Fruit fly (Drosophila melanogaster): Measurements from ENCODE around the gene CG18731.

Gene CG18731

dm6 chr3R:29773833-29774324 lies 49.1 kb downstream of the CG18731 start (continued):
- TF ChIP-seq CG4617 (GFP tag; optimal IDR thresholded peaks at IDR 0.05; ENCODE audit: borderline replicate concordance) (peak; percentile 19), mam (GFP tag; optimal IDR thresholded peaks at IDR 0.05) (peak; percentile 84), ase (GFP tag; IDR thresholded peaks at IDR 0.05) (no peak), abd-A (tag; optimal IDR thresholded peaks at IDR 0.05) (no peak), CoRest (tag; optimal IDR thresholded peaks at IDR 0.05) (peak; percentile 88), dan (GFP tag; IDR thresholded peaks at IDR 0.05) (no peak), prd (optimal IDR thresholded peaks at IDR 0.05) (no peak), prd (GFP tag; IDR thresholded peaks at IDR 0.05) (peak; percentile 80), Ssrp (tag; optimal IDR thresholded peaks at IDR 0.05) (peak; percentile 73), insv (GFP tag; optimal IDR thresholded peaks at IDR 0.05) (no peak), vnd (GFP tag; IDR thresholded peaks at IDR 0.05; ENCODE audit: partially characterized antibody) (no peak), repo (GFP tag; optimal IDR thresholded peaks at IDR 0.05) (peak; percentile 73), CG17186 (GFP tag; optimal IDR thresholded peaks at IDR 0.05) (no peak), tx (GFP tag; optimal IDR thresholded peaks at IDR 0.05) (peak; percentile 68), nerfin-2 (GFP tag; IDR thresholded peaks at IDR 0.05; ENCODE audit: partially characterized antibody) (no peak), trem (tag; optimal IDR thresholded peaks at IDR 0.05) (no peak), ci (GFP tag; IDR thresholded peaks at IDR 0.05) (peak; percentile 59), dm (GFP tag; optimal IDR thresholded peaks at IDR 0.05) (peak; percentile 33), CG11723 (GFP tag; optimal IDR thresholded peaks at IDR 0.05) (peak; percentile 41), pan (optimal IDR thresholded peaks at IDR 0.05) (no peak), pan (GFP tag; optimal IDR thresholded peaks at IDR 0.05 in 1 of 2, IDR thresholded peaks at IDR 0.05 in 1 of 2) (peak in 1 of 2 experiments; percentile 52), CG4424 (GFP tag; optimal IDR thresholded peaks at IDR 0.05) (peak; percentile 64), Hr3 (GFP tag; optimal IDR thresholded peaks at IDR 0.05) (peak; percentile 61), nom (GFP tag; optimal IDR thresholded peaks at IDR 0.05) (peak; percentile 19), CG15514 (GFP tag; optimal IDR thresholded peaks at IDR 0.05) (no peak), Xrp1 (GFP tag; IDR thresholded peaks at IDR 0.05) (peak; percentile 62), CG16863 (GFP tag; optimal IDR thresholded peaks at IDR 0.05) (peak; percentile 68), CG13123 (GFP tag; optimal IDR thresholded peaks at IDR 0.05) (peak; percentile 44), CG7271 (tag; optimal IDR thresholded peaks at IDR 0.05) (no peak), fu2 (GFP tag; optimal IDR thresholded peaks at IDR 0.05) (peak; percentile 85), dysf (GFP tag; IDR thresholded peaks at IDR 0.05) (peak; percentile 89), br (optimal IDR thresholded peaks at IDR 0.05) (no peak), Gsc (GFP tag; IDR thresholded peaks at IDR 0.05) (no peak), lov (optimal IDR thresholded peaks at IDR 0.05) (no peak), lov (GFP tag; IDR thresholded peaks at IDR 0.05) (no peak), Fer3 (tag; optimal IDR thresholded peaks at IDR 0.05) (peak; percentile 84), CG6765 (GFP tag; optimal IDR thresholded peaks at IDR 0.05) (peak; percentile 59), nmo (GFP tag; optimal IDR thresholded peaks at IDR 0.05) (peak; percentile 83), Dll (GFP tag; IDR thresholded peaks at IDR 0.05; ENCODE audit: partially characterized antibody) (no peak), CG18599 (GFP tag; optimal IDR thresholded peaks at IDR 0.05) (peak; percentile 81), dimm (GFP tag; IDR thresholded peaks at IDR 0.05) (no peak), Eip74EF (GFP tag; optimal IDR thresholded peaks at IDR 0.05) (peak in 1 of 2 experiments; percentile 56), Sox102F (GFP tag; optimal IDR thresholded peaks at IDR 0.05) (peak; percentile 77), YL-1 (GFP tag; optimal IDR thresholded peaks at IDR 0.05) (no peak), CG18619 (GFP tag; optimal IDR thresholded peaks at IDR 0.05) (peak; percentile 78), hkb (optimal IDR thresholded peaks at IDR 0.05) (no peak), hkb (GFP tag; IDR thresholded peaks at IDR 0.05) (peak; percentile 77), Awh (GFP tag; IDR thresholded peaks at IDR 0.05) (no peak), HHEX (GFP tag; optimal IDR thresholded peaks at IDR 0.05) (peak; percentile 59), Ets97D (GFP tag; optimal IDR thresholded peaks at IDR 0.05) (peak; percentile 31), odd (GFP tag; optimal IDR thresholded peaks at IDR 0.05) (peak; percentile 61), NC2α (GFP tag; optimal IDR thresholded peaks at IDR 0.05) (peak; percentile 16)

Data from whole organism, embryonic.